Worm (Caenorhabditis elegans): ENCODE results near the gene mrpl-46.

ce11 chrIV:848207-848606, 47.6 kb downstream of the mrpl-46 start:
- no peak for TF ChIP-seq snpc-1.3 (tag; optimal IDR thresholded peaks at IDR 0.05; ENCODE audit: insufficient read depth)
- no peak for TF ChIP-seq snpc-4 (GFP tag; optimal IDR thresholded peaks at IDR 0.05)
- no peak for TF ChIP-seq snpc-4 (tag; optimal IDR thresholded peaks at IDR 0.05)
- TF ChIP-seq mes-4 (tag; optimal IDR thresholded peaks at IDR 0.05): no peak
- TF ChIP-seq pha-4 (tag; optimal IDR thresholded peaks at IDR 0.05): no peak

All from whole organism, young adult.